Fruit fly (Drosophila melanogaster) whole organism, embryonic: ENCODE results near the gene Tim17b2.

ENCODE experiments used
- BEAF-32 ChIP-seq: fragments of 200-800 bp; sonication (Bioruptor generic); optimal IDR thresholded peaks from 3 replicates; lab custom pipeline; 2017; ENCODE audit warnings: missing biosample characterization, missing genetic modification characterization, mild to moderate bottlenecking, moderate library complexity, missing genetic modification reagents
- CG11696 ChIP-seq: fragments of 200-800 bp; sonication (Bioruptor generic); IDR thresholded peaks from 2 replicates; pipeline ENCODE4 v1.3.6; 2022; ENCODE audit warnings: missing biosample characterization, missing genetic modification characterization
- CG11723 ChIP-seq: fragments of 200-800 bp; sonication (Bioruptor generic); optimal IDR thresholded peaks from 2 replicates; lab custom pipeline; 2017; ENCODE audit warnings: missing biosample characterization, mild to moderate bottlenecking, missing genetic modification characterization
- CG15479 ChIP-seq: fragments of 200-800 bp; sonication (Bioruptor generic); optimal IDR thresholded peaks from 3 replicates; lab custom pipeline; 2019; ENCODE audit warnings: missing biosample characterization, mild to moderate bottlenecking, missing genetic modification characterization, moderate library complexity
- CG16815 ChIP-seq: fragments of 200-800 bp; sonication (Bioruptor generic); optimal IDR thresholded peaks from 3 replicates; lab custom pipeline; 2017; ENCODE audit warnings: missing biosample characterization, mild to moderate bottlenecking, missing genetic modification characterization
- CG17186 ChIP-seq: fragments of 200-800 bp; sonication (Bioruptor generic); optimal IDR thresholded peaks from 3 replicates; lab custom pipeline; 2017; ENCODE audit warnings: missing biosample characterization, missing genetic modification reagents, missing genetic modification characterization
- CG17328 ChIP-seq: fragments of 200-800 bp; sonication (Bioruptor generic); IDR thresholded peaks from 2 replicates; pipeline ENCODE4 v1.3.6; 2022; ENCODE audit warnings: missing biosample characterization, missing genetic modification characterization
- CG18262 ChIP-seq: fragments of 200-800 bp; optimal IDR thresholded peaks from 3 replicates; lab custom pipeline; 2019; ENCODE audit warnings: missing biosample characterization, mild to moderate bottlenecking, missing genetic modification characterization, moderate library complexity
- CG18476 ChIP-seq: fragments of 200-800 bp; sonication (Bioruptor generic); optimal IDR thresholded peaks from 2 replicates; lab custom pipeline; 2016; ENCODE audit warnings: missing biosample characterization, mild to moderate bottlenecking, missing genetic modification characterization
- CG30403 ChIP-seq: fragments of 200-800 bp; sonication (Bioruptor generic); optimal IDR thresholded peaks from 3 replicates; lab custom pipeline; 2016; ENCODE audit warnings: missing biosample characterization, missing genetic modification characterization
- CG32532 ChIP-seq: fragments of 200-800 bp; sonication (Bioruptor generic); IDR thresholded peaks from 2 replicates; pipeline ENCODE4 v1.3.6; 2022; ENCODE audit warnings: missing biosample characterization, missing genetic modification characterization
- CG4328 ChIP-seq: fragments of 200-800 bp; sonication (Bioruptor generic); optimal IDR thresholded peaks from 3 replicates; lab custom pipeline; 2017; ENCODE audit warnings: missing biosample characterization, missing genetic modification reagents, missing genetic modification characterization
- CG4617 ChIP-seq: fragments of 200-800 bp; sonication (Bioruptor generic); optimal IDR thresholded peaks from 3 replicates; lab custom pipeline; 2016; ENCODE audit warnings: missing biosample characterization, missing genetic modification characterization, borderline replicate concordance
- CG4820 ChIP-seq: fragments of 200-800 bp; sonication (Bioruptor generic); optimal IDR thresholded peaks from 3 replicates; lab custom pipeline; 2016; ENCODE audit warnings: missing biosample characterization, missing genetic modification characterization
- CG6175 ChIP-seq: fragments of 200-800 bp; sonication (Bioruptor generic); IDR thresholded peaks from 3 replicates; pipeline ENCODE4 v1.3.6; 2022; ENCODE audit warnings: missing biosample characterization, missing genetic modification characterization
- CG6813 ChIP-seq: fragments of 200-800 bp; sonication (Bioruptor generic); optimal IDR thresholded peaks from 2 replicates; lab custom pipeline; 2017; ENCODE audit warnings: missing biosample characterization, missing genetic modification characterization, mild to moderate bottlenecking, moderate library complexity, missing genetic modification reagents
- CG7372 ChIP-seq: fragments of 200-800 bp; sonication (Bioruptor generic); IDR thresholded peaks from 2 replicates; pipeline ENCODE4 v1.3.6; 2022; ENCODE audit warnings: missing biosample characterization, missing genetic modification characterization
- CG7745 ChIP-seq: fragments of 200-800 bp; sonication (Bioruptor generic); optimal IDR thresholded peaks from 2 replicates; lab custom pipeline; 2018; ENCODE audit warnings: missing biosample characterization, mild to moderate bottlenecking, missing genetic modification characterization, moderate library complexity
- CoRest ChIP-seq: fragments of 200-800 bp; sonication (Bioruptor generic); optimal IDR thresholded peaks from 3 replicates; lab custom pipeline; 2018; ENCODE audit warnings: missing biosample characterization, mild to moderate bottlenecking, missing genetic modification characterization, moderate library complexity
- Dek ChIP-seq: fragments of 200-800 bp; sonication (Bioruptor generic); optimal IDR thresholded peaks from 3 replicates; lab custom pipeline; 2019; ENCODE audit warnings: missing biosample characterization, mild to moderate bottlenecking, missing genetic modification characterization, moderate library complexity
- E2f1 ChIP-seq: fragments of 200-800 bp; sonication (Bioruptor generic); IDR thresholded peaks from 2 replicates; pipeline ENCODE4 v1.3.6; 2022; ENCODE audit warnings: missing biosample characterization, missing genetic modification characterization
- Ets65A ChIP-seq: fragments of 200-800 bp; sonication (Bioruptor generic); peaks from one replicate; lab custom pipeline; 2016; ENCODE audit warnings: missing biosample characterization, missing genetic modification characterization
- Fer1 ChIP-seq: fragments of 200-800 bp; sonication (Bioruptor generic); optimal IDR thresholded peaks from 2 replicates; lab custom pipeline; 2017; ENCODE audit warnings: missing biosample characterization, mild to moderate bottlenecking, missing genetic modification characterization
- Fer2 ChIP-seq: fragments of 200-800 bp; sonication (Bioruptor generic); optimal IDR thresholded peaks from 2 replicates; lab custom pipeline; 2018; ENCODE audit warnings: missing biosample characterization, mild to moderate bottlenecking, missing genetic modification characterization, moderate library complexity
- HLH4C ChIP-seq: fragments of 200-800 bp; sonication (Bioruptor generic); IDR thresholded peaks from 3 replicates; pipeline ENCODE4 v1.3.6; 2022; ENCODE audit warnings: missing biosample characterization, missing genetic modification characterization; ENCODE audit not compliant: partially characterized antibody
- Hsf ChIP-seq: fragments of 200-800 bp; sonication (Bioruptor generic); optimal IDR thresholded peaks from 3 replicates; lab custom pipeline; 2016; ENCODE audit warnings: missing biosample characterization, missing genetic modification characterization
- Lpt ChIP-seq: fragments of >200 bp; optimal IDR thresholded peaks from 2 replicates; lab custom pipeline; 2018; ENCODE audit warnings: missing biosample characterization, missing genetic modification characterization
- Opbp ChIP-seq: fragments of 200-800 bp; sonication (Bioruptor generic); IDR thresholded peaks from 3 replicates; pipeline ENCODE4 v1.3.6; 2022; ENCODE audit warnings: missing biosample characterization, missing genetic modification characterization; ENCODE audit not compliant: partially characterized antibody
- Rfx ChIP-seq: fragments of 200-800 bp; sonication (Bioruptor generic); IDR thresholded peaks from 2 replicates; pipeline ENCODE4 v1.3.6; 2022; ENCODE audit warnings: missing biosample characterization, missing genetic modification characterization
- Sox100B ChIP-seq: fragments of 200-800 bp; sonication (Bioruptor generic); optimal IDR thresholded peaks from 3 replicates; lab custom pipeline; 2018; ENCODE audit warnings: missing biosample characterization, mild to moderate bottlenecking, missing genetic modification characterization
- Ssrp ChIP-seq: fragments of 200-800 bp; sonication (Bioruptor generic); optimal IDR thresholded peaks from 2 replicates; lab custom pipeline; 2018; ENCODE audit warnings: missing biosample characterization, mild to moderate bottlenecking, missing genetic modification characterization, moderate library complexity
- aop ChIP-seq: fragments of 200-800 bp; sonication (Bioruptor generic); IDR thresholded peaks from 2 replicates; pipeline ENCODE4 v1.3.6; 2022; ENCODE audit warnings: missing biosample characterization, missing genetic modification characterization
- ase ChIP-seq: fragments of 200-800 bp; sonication (Bioruptor generic); IDR thresholded peaks from 3 replicates; pipeline ENCODE4 v1.3.6; 2022; ENCODE audit warnings: missing biosample characterization, missing genetic modification characterization
- cg ChIP-seq: fragments of 200-800 bp; sonication (Bioruptor generic); optimal IDR thresholded peaks from 3 replicates; lab custom pipeline; 2019; ENCODE audit warnings: missing biosample characterization, mild to moderate bottlenecking, missing genetic modification characterization, moderate library complexity
- dati ChIP-seq: fragments of 200-800 bp; sonication (Bioruptor generic); IDR thresholded peaks from 2 replicates; pipeline ENCODE4 v1.3.6; 2022; ENCODE audit warnings: missing biosample characterization, missing genetic modification characterization
- dm ChIP-seq: fragments of 200-800 bp; sonication (Bioruptor generic); optimal IDR thresholded peaks from 3 replicates; lab custom pipeline; 2016; ENCODE audit warnings: missing biosample characterization, missing genetic modification characterization
- emc ChIP-seq: fragments of 200-800 bp; sonication (Bioruptor generic); optimal IDR thresholded peaks from 2 replicates; lab custom pipeline; 2016; ENCODE audit warnings: missing biosample characterization, missing genetic modification characterization
- ewg ChIP-seq: fragments of 200-800 bp; sonication (Bioruptor generic); optimal IDR thresholded peaks from 3 replicates; lab custom pipeline; 2017; ENCODE audit warnings: mild to moderate bottlenecking, missing biosample characterization, missing genetic modification reagents, missing genetic modification characterization
- grn ChIP-seq: fragments of 200-800 bp; sonication (Bioruptor generic); optimal IDR thresholded peaks from 3 replicates; lab custom pipeline; 2017; ENCODE audit warnings: missing biosample characterization, missing genetic modification characterization
- ham ChIP-seq: fragments of 200-800 bp; sonication (Bioruptor generic); IDR thresholded peaks from 2 replicates; pipeline ENCODE4 v1.3.6; 2022; ENCODE audit warnings: missing biosample characterization, missing genetic modification characterization
- jigr1 ChIP-seq: fragments of 200-800 bp; sonication (Bioruptor generic); IDR thresholded peaks from 3 replicates; pipeline ENCODE4 v1.3.6; 2022; ENCODE audit warnings: missing biosample characterization, missing genetic modification characterization
- ken ChIP-seq: fragments of 200-800 bp; sonication (Bioruptor generic); IDR thresholded peaks from 3 replicates; pipeline ENCODE4 v1.3.6; 2022; ENCODE audit warnings: missing biosample characterization, missing genetic modification characterization
- lov ChIP-seq, 2 experiments: fragments of 200-800 bp in 1 of 2; fragments of >200 bp in 1 of 2; sonication (Bioruptor generic) in 1 of 2; IDR thresholded peaks in 1 of 2; optimal IDR thresholded peaks in 1 of 2; 2 replicates in 1 of 2; 3 replicates in 1 of 2; pipeline versions ENCODE4 v1.3.6 to Lab custom; 2017 to 2022; ENCODE audit warnings: missing biosample characterization in 1 of 2, missing genetic modification characterization in 1 of 2
- nerfin-2 ChIP-seq: fragments of 200-800 bp; sonication (Bioruptor generic); IDR thresholded peaks from 2 replicates; pipeline ENCODE4 v1.3.6; 2022; ENCODE audit warnings: missing biosample characterization, missing genetic modification characterization; ENCODE audit not compliant: partially characterized antibody
- oc ChIP-seq: fragments of 200-800 bp; sonication (Bioruptor generic); optimal IDR thresholded peaks from 2 replicates; lab custom pipeline; 2018; ENCODE audit warnings: missing biosample characterization, mild to moderate bottlenecking, missing genetic modification characterization, moderate library complexity
- seq ChIP-seq: fragments of 200-800 bp; sonication (Bioruptor generic); IDR thresholded peaks from 2 replicates; pipeline ENCODE4 v1.3.6; 2022; ENCODE audit warnings: missing biosample characterization, missing genetic modification characterization
- tap ChIP-seq: fragments of 200-800 bp; optimal IDR thresholded peaks from 3 replicates; lab custom pipeline; 2019; ENCODE audit warnings: missing biosample characterization, mild to moderate bottlenecking, missing genetic modification characterization, moderate library complexity
- tin ChIP-seq: fragments of 200-800 bp; sonication (Bioruptor generic); optimal IDR thresholded peaks from 3 replicates; lab custom pipeline; 2016; ENCODE audit warnings: missing biosample characterization, missing genetic modification characterization
- tll ChIP-seq, 2 experiments: fragments of 200-800 bp in 1 of 2; fragments of >200 bp in 1 of 2; sonication (Bioruptor generic) in 1 of 2; optimal IDR thresholded peaks; 2 replicates each; lab custom pipeline; 2017 to 2019; ENCODE audit warnings: missing biosample characterization in 2 of 2, missing genetic modification characterization in 2 of 2, mild to moderate bottlenecking in 1 of 2, moderate library complexity in 1 of 2
- toy ChIP-seq: fragments of 200-800 bp; sonication (Bioruptor generic); IDR thresholded peaks from 2 replicates; pipeline ENCODE4 v1.3.6; 2022; ENCODE audit warnings: missing biosample characterization, missing genetic modification characterization
- unc-4 ChIP-seq: fragments of 200-800 bp; sonication (Bioruptor generic); IDR thresholded peaks from 2 replicates; pipeline ENCODE4 v1.3.6; 2022; ENCODE audit warnings: missing biosample characterization, missing genetic modification characterization; ENCODE audit not compliant: partially characterized antibody

Tim17b2 gene

dm6 chr2L:15492159-15492541 is 7.6 kb downstream of the Tim17b2 start (continued):
- TF ChIP-seq unc-4 (GFP tag; lab: Robert Waterston, UW): no peak
- no peak for TF ChIP-seq lov (optimal IDR thresholded peaks at IDR 0.05; lab: Kevin White, UChicago)
- TF ChIP-seq lov (GFP tag; IDR thresholded peaks at IDR 0.05; lab: Robert Waterston, UW): no peak
- no peak for TF ChIP-seq CG7372
- TF ChIP-seq toy (GFP tag; lab: Robert Waterston, UW): no peak
- no peak; the same call in 1 of the 2 replicates for TF ChIP-seq Rfx (GFP tag; lab: Robert Waterston, UW)
- no peak for TF ChIP-seq E2f1 (GFP tag; lab: Robert Waterston, UW)
- TF ChIP-seq CG6813 (GFP tag; lab: Kevin White, UChicago): peak; percentile 21
- TF ChIP-seq seq (GFP tag; lab: Robert Waterston, UW): peak; percentile 82; the same call in 1 of the 2 replicates
- no peak for TF ChIP-seq BEAF-32
- no peak for TF ChIP-seq Sox100B (GFP tag; lab: Kevin White, UChicago)
- no peak for TF ChIP-seq cg (GFP tag; lab: Kevin White, UChicago)
- no peak for TF ChIP-seq CG4820 (GFP tag; lab: Kevin White, UChicago)
- no peak for TF ChIP-seq Fer2 (tag; lab: Kevin White, UChicago)
- TF ChIP-seq emc (GFP tag; lab: Kevin White, UChicago): no peak
- TF ChIP-seq CoRest (tag; lab: Kevin White, UChicago): no peak
- no peak for TF ChIP-seq CG30403 (GFP tag; lab: Kevin White, UChicago)
- no peak for TF ChIP-seq CG16815 (GFP tag; lab: Kevin White, UChicago)
- peak; percentile 70 for TF ChIP-seq aop (GFP tag; lab: Robert Waterston, UW)
- no peak for TF ChIP-seq Ssrp (tag; lab: Kevin White, UChicago)
- TF ChIP-seq tin: no peak
- TF ChIP-seq tll (GFP tag; optimal IDR thresholded peaks at IDR 0.05; lab: Kevin White, UChicago): peak in 1 of 2 experiments; percentile 54
- no peak for TF ChIP-seq grn
- TF ChIP-seq CG6175 (GFP tag; lab: Robert Waterston, UW): no peak
- TF ChIP-seq CG18476 (GFP tag; lab: Kevin White, UChicago): no peak
- no peak for TF ChIP-seq CG7745 (tag; lab: Kevin White, UChicago)
- TF ChIP-seq Hsf (GFP tag; lab: Kevin White, UChicago): no peak
- TF ChIP-seq Ets65A (GFP tag; lab: Kevin White, UChicago): peak; percentile 93
- no peak for TF ChIP-seq Dek (tag; lab: Kevin White, UChicago)
- TF ChIP-seq dati (GFP tag; lab: Robert Waterston, UW): no peak
- no peak for TF ChIP-seq tap (tag; lab: Kevin White, UChicago)
- peak; percentile 40; the same call in 1 of the 3 replicates for TF ChIP-seq HLH4C (GFP tag; lab: Robert Waterston, UW)
- no peak for TF ChIP-seq CG11723 (GFP tag; lab: Kevin White, UChicago)
- TF ChIP-seq CG4617 (GFP tag; lab: Kevin White, UChicago): no peak
- no peak for TF ChIP-seq nerfin-2 (GFP tag; lab: Robert Waterston, UW)
- TF ChIP-seq ase (GFP tag; lab: Robert Waterston, UW): peak; percentile 57; the same call in 1 of the 3 replicates
- TF ChIP-seq ewg (GFP tag; lab: Kevin White, UChicago): peak; percentile 57
- no peak for TF ChIP-seq CG17186 (GFP tag; lab: Kevin White, UChicago)
- no peak for TF ChIP-seq CG11696
- TF ChIP-seq CG18262 (tag; lab: Kevin White, UChicago): no peak
- TF ChIP-seq Opbp: peak; percentile 49; the same call in 2 of the 3 replicates
- no peak for TF ChIP-seq CG32532 (GFP tag; lab: Robert Waterston, UW)
- no peak for TF ChIP-seq CG17328
- TF ChIP-seq CG4328 (GFP tag; lab: Kevin White, UChicago): no peak
- no peak for TF ChIP-seq ken
- peak; percentile 44 for TF ChIP-seq Fer1 (GFP tag; lab: Kevin White, UChicago)
- TF ChIP-seq CG15479 (GFP tag; lab: Kevin White, UChicago): peak; percentile 98
- TF ChIP-seq jigr1: no peak
- no peak for TF ChIP-seq oc (tag; lab: Kevin White, UChicago)
- no peak for TF ChIP-seq dm (GFP tag; lab: Kevin White, UChicago)
- TF ChIP-seq Lpt (GFP tag; lab: Kevin White, UChicago): no peak
- TF ChIP-seq ham: no peak
